Worm (Caenorhabditis elegans) whole organism, L2 larva: ENCODE results near the gene dpyd-1.

Experiments used
- C34F6.9 ChIP-seq: fragments of 150-350 bp; optimal IDR thresholded peaks from 2 replicates; lab custom pipeline; 2014; ENCODE audit warnings: missing biosample characterization, missing genetic modification characterization
- R02D3.7 ChIP-seq: fragments of 150-350 bp; optimal IDR thresholded peaks from 2 replicates; lab custom pipeline; 2014; ENCODE audit warnings: missing biosample characterization, missing genetic modification characterization
- ZK546.5 ChIP-seq: sonication (generic microtip); optimal IDR thresholded peaks from 2 replicates; lab custom pipeline; 2017; ENCODE audit warnings: missing biosample characterization, missing genetic modification characterization
- blmp-1 ChIP-seq: sonication (generic microtip); optimal IDR thresholded peaks from 2 replicates; lab custom pipeline; 2017; ENCODE audit warnings: missing genetic modification characterization, mild to moderate bottlenecking, missing compliant biosample characterization, antibody characterized with exemption, moderate library complexity; ENCODE audit not compliant: insufficient read depth
- ceh-82 ChIP-seq: fragments of 150-350 bp; optimal IDR thresholded peaks from 2 replicates; lab custom pipeline; 2014; ENCODE audit warnings: missing biosample characterization, missing genetic modification characterization
- crh-2 ChIP-seq: sonication (generic microtip); optimal IDR thresholded peaks from 2 replicates; lab custom pipeline; 2017; ENCODE audit warnings: missing biosample characterization, missing genetic modification characterization
- egl-27 ChIP-seq: sonication (generic microtip); optimal IDR thresholded peaks from 3 replicates; lab custom pipeline; 2017; ENCODE audit warnings: missing biosample characterization, missing genetic modification reagents, missing genetic modification characterization
- elt-3 ChIP-seq: sonication (generic microtip); optimal IDR thresholded peaks from 2 replicates; lab custom pipeline; 2017; ENCODE audit warnings: missing biosample characterization, missing genetic modification characterization
- fos-1 ChIP-seq: fragments of 150-350 bp; optimal IDR thresholded peaks from 2 replicates; lab custom pipeline; 2014; ENCODE audit warnings: missing biosample characterization, missing genetic modification characterization
- gmeb-1 ChIP-seq: fragments of 150-350 bp; optimal IDR thresholded peaks from 2 replicates; lab custom pipeline; 2014; ENCODE audit warnings: missing biosample characterization, missing genetic modification characterization
- lin-11 ChIP-seq: fragments of 150-350 bp; sonication (generic microtip); optimal IDR thresholded peaks from 2 replicates; lab custom pipeline; 2014; ENCODE audit warnings: missing biosample characterization, missing genetic modification characterization, inconsistent platforms, mixed read lengths
- lin-13 ChIP-seq: fragments of 150-350 bp; optimal IDR thresholded peaks from 2 replicates; lab custom pipeline; 2014; ENCODE audit warnings: missing biosample characterization, missing genetic modification reagents, missing genetic modification characterization
- lin-39 ChIP-seq: fragments of 150-350 bp; optimal IDR thresholded peaks from 2 replicates; lab custom pipeline; 2014; ENCODE audit warnings: missing biosample characterization, missing genetic modification reagents, missing genetic modification characterization
- mab-5 ChIP-seq: fragments of 150-350 bp; optimal IDR thresholded peaks from 2 replicates; lab custom pipeline; 2014; ENCODE audit warnings: missing biosample characterization, missing genetic modification characterization
- mdl-1 ChIP-seq, 2 experiments: fragments of 150-350 bp in 1 of 2; sonication (generic microtip) in 1 of 2; optimal IDR thresholded peaks; 2 replicates each; lab custom pipeline; 2017; ENCODE audit warnings: missing biosample characterization in 2 of 2, missing genetic modification characterization in 2 of 2
- nhr-10 ChIP-seq: sonication (generic microtip); optimal IDR thresholded peaks from 2 replicates; lab custom pipeline; 2017; ENCODE audit warnings: missing biosample characterization, missing genetic modification characterization
- nhr-12 ChIP-seq: fragments of 150-350 bp; optimal IDR thresholded peaks from 2 replicates; lab custom pipeline; 2014; ENCODE audit warnings: missing biosample characterization, missing genetic modification characterization
- nhr-129 ChIP-seq: fragments of 150-350 bp; optimal IDR thresholded peaks from 2 replicates; lab custom pipeline; 2014; ENCODE audit warnings: missing biosample characterization, missing genetic modification characterization
- nhr-21 ChIP-seq: fragments of 150-350 bp; optimal IDR thresholded peaks from 2 replicates; lab custom pipeline; 2014; ENCODE audit warnings: missing biosample characterization, missing genetic modification characterization
- nhr-25 ChIP-seq: fragments of 150-350 bp; sonication (generic microtip); optimal IDR thresholded peaks from 3 replicates; lab custom pipeline; 2014; ENCODE audit warnings: missing biosample characterization, missing genetic modification characterization
- nhr-77 ChIP-seq: fragments of 150-350 bp; optimal IDR thresholded peaks from 2 replicates; lab custom pipeline; 2014; ENCODE audit warnings: missing biosample characterization, missing genetic modification characterization
- peb-1 ChIP-seq: fragments of 150-350 bp; optimal IDR thresholded peaks from 2 replicates; lab custom pipeline; 2014; ENCODE audit warnings: missing biosample characterization, missing genetic modification characterization
- sem-4 ChIP-seq: fragments of 150-350 bp; optimal IDR thresholded peaks from 2 replicates; lab custom pipeline; 2014; ENCODE audit warnings: missing biosample characterization, missing genetic modification reagents, missing genetic modification characterization
- sma-9 ChIP-seq, 2 experiments: fragments of 150-350 bp in 1 of 2; sonication (generic microtip) in 1 of 2; optimal IDR thresholded peaks; 2 replicates each; lab custom pipeline; 2014 to 2016; ENCODE audit warnings: missing genetic modification characterization in 2 of 2, mild to moderate bottlenecking in 1 of 2, missing biosample characterization in 1 of 2, missing compliant biosample characterization in 1 of 2, missing genetic modification reagents in 1 of 2, moderate library complexity in 1 of 2
- snpc-4 ChIP-seq: fragments of 150-350 bp; optimal IDR thresholded peaks from 2 replicates; lab custom pipeline; 2014; ENCODE audit warnings: missing biosample characterization, missing genetic modification characterization
- unc-55 ChIP-seq: fragments of 150-350 bp; sonication (generic microtip); optimal IDR thresholded peaks from 3 replicates; lab custom pipeline; 2014; ENCODE audit warnings: missing biosample characterization, missing genetic modification reagents, missing genetic modification characterization
- unc-62 ChIP-seq: fragments of 150-350 bp; optimal IDR thresholded peaks from 2 replicates; lab custom pipeline; 2014; ENCODE audit warnings: missing biosample characterization, missing genetic modification reagents, missing genetic modification characterization
- zag-1 ChIP-seq: fragments of 150-350 bp; optimal IDR thresholded peaks from 2 replicates; lab custom pipeline; 2014; ENCODE audit warnings: missing biosample characterization, missing genetic modification characterization
- ztf-11 ChIP-seq: sonication (generic microtip); optimal IDR thresholded peaks from 2 replicates; lab custom pipeline; 2017; ENCODE audit warnings: missing biosample characterization, missing genetic modification characterization
- ztf-4 ChIP-seq: fragments of 150-350 bp; optimal IDR thresholded peaks from 2 replicates; lab custom pipeline; 2014; ENCODE audit warnings: missing biosample characterization, missing genetic modification characterization

The dpyd-1 gene

ce11 chrX:5515459-5515858 is 47.8 kb downstream of the dpyd-1 start:
- peak; percentile 57 for TF ChIP-seq sma-9 (GFP tag; optimal IDR thresholded peaks at IDR 0.05; lab: Kevin White, UChicago)
- TF ChIP-seq sma-9 (tag; optimal IDR thresholded peaks at IDR 0.05; lab: Kevin White, UChicago), result no peak
- no peak for TF ChIP-seq lin-11 (tag; lab: Kevin White, UChicago)
- peak; percentile 39 for TF ChIP-seq sem-4 (tag; lab: Kevin White, UChicago)
- TF ChIP-seq nhr-129 (tag; lab: Kevin White, UChicago), result peak; percentile 3

- TF ChIP-seq fos-1 (tag; lab: Kevin White, UChicago), result no peak
- TF ChIP-seq nhr-10, result no peak
- TF ChIP-seq nhr-25, result peak; percentile 18
- peak; percentile 42 for TF ChIP-seq crh-2 (tag; lab: Kevin White, UChicago)
- no peak for TF ChIP-seq egl-27 (tag; lab: Kevin White, UChicago)
- TF ChIP-seq zag-1 (tag; lab: Kevin White, UChicago), result no peak
- TF ChIP-seq ztf-11 (tag; lab: Kevin White, UChicago), result no peak
- peak; percentile 40 for TF ChIP-seq nhr-129 (tag; lab: Kevin White, UChicago)
These were observed 48.7 kb downstream of the dpyd-1 start for ce11 chrX:5516365-5516764.

- TF ChIP-seq zag-1 (tag; lab: Kevin White, UChicago), result no peak
- no peak for TF ChIP-seq blmp-1 (tag; lab: Kevin White, UChicago)
- no peak for TF ChIP-seq nhr-129 (tag; lab: Kevin White, UChicago)
These were observed 49.4 kb downstream of the dpyd-1 start, which contains the start of gene T23F2.5 for ce11 chrX:5517063-5517462. Gene T23F2.5 (minus strand): TSS chrX:5517163.

- TF ChIP-seq ceh-82 (tag; lab: Kevin White, UChicago) (no peak), gmeb-1 (no peak), crh-2 (tag; lab: Kevin White, UChicago) (peak; percentile 12), blmp-1 (tag; lab: Kevin White, UChicago) (peak; percentile 15), nhr-12 (tag; lab: Kevin White, UChicago) (no peak), peb-1 (no peak), nhr-25 (peak; percentile 63), lin-13 (GFP tag; lab: Kevin White, UChicago) (no peak), C34F6.9 (no peak), nhr-129 (tag; lab: Kevin White, UChicago) (peak; percentile 8), egl-27 (tag; lab: Kevin White, UChicago) (no peak), R02D3.7 (tag; lab: Kevin White, UChicago) (no peak)
These were observed 50.2 kb downstream of the dpyd-1 start for ce11 chrX:5517844-5518243.

ce11 chrX:5518352-5518751 is 50.7 kb downstream of the dpyd-1 start:
- TF ChIP-seq snpc-4 (tag; lab: Kevin White, UChicago) (no peak), unc-62 (no peak), ztf-4 (tag; lab: Kevin White, UChicago) (no peak), elt-3 (tag; lab: Kevin White, UChicago) (no peak), mab-5 (no peak), peb-1 (no peak), ZK546.5 (tag; lab: Kevin White, UChicago) (no peak), lin-11 (tag; lab: Kevin White, UChicago) (no peak), nhr-12 (tag; lab: Kevin White, UChicago) (no peak), R02D3.7 (tag; lab: Kevin White, UChicago) (no peak), nhr-77 (no peak), ztf-11 (tag; lab: Kevin White, UChicago) (no peak), crh-2 (tag; lab: Kevin White, UChicago) (no peak), unc-55 (no peak), nhr-25 (no peak), lin-39 (tag; lab: Kevin White, UChicago) (no peak), nhr-21 (tag; lab: Kevin White, UChicago) (no peak), ceh-82 (tag; lab: Kevin White, UChicago) (no peak), egl-27 (tag; lab: Kevin White, UChicago) (no peak), lin-13 (GFP tag; lab: Kevin White, UChicago) (no peak)
- TF ChIP-seq, all 48 proteins: peak for 0

- TF ChIP-seq mdl-1 (tag; optimal IDR thresholded peaks at IDR 0.05; lab: Kevin White, UChicago), result no peak
- no peak for TF ChIP-seq nhr-12 (tag; lab: Kevin White, UChicago)
- peak; percentile 29 for TF ChIP-seq sma-9 (GFP tag; optimal IDR thresholded peaks at IDR 0.05; lab: Kevin White, UChicago)
- no peak for TF ChIP-seq sma-9 (tag; optimal IDR thresholded peaks at IDR 0.05; lab: Kevin White, UChicago)
- no peak for TF ChIP-seq egl-27 (tag; lab: Kevin White, UChicago)
- TF ChIP-seq nhr-25, result no peak
- TF ChIP-seq R02D3.7 (tag; lab: Kevin White, UChicago), result no peak
These were observed 51.9 kb downstream of the dpyd-1 start for ce11 chrX:5519567-5519966.
